Fruit fly (Drosophila melanogaster) whole organism, embryonic: Measurements from ENCODE around the gene ATP8B.

ENCODE experiments used
- Atf-2 ChIP-seq: fragments of 200-800 bp; sonication (Bioruptor generic); optimal IDR thresholded peaks from 2 replicates; lab custom pipeline; 2016; ENCODE audit warnings: missing biosample characterization, missing genetic modification characterization
- CG10543 ChIP-seq: fragments of 200-800 bp; sonication (Bioruptor generic); optimal IDR thresholded peaks from 3 replicates; lab custom pipeline; 2017; ENCODE audit warnings: missing biosample characterization, mild to moderate bottlenecking, missing genetic modification characterization, moderate library complexity
- CG15479 ChIP-seq: fragments of 200-800 bp; sonication (Bioruptor generic); optimal IDR thresholded peaks from 3 replicates; lab custom pipeline; 2019; ENCODE audit warnings: missing biosample characterization, mild to moderate bottlenecking, missing genetic modification characterization, moderate library complexity
- CG17361 ChIP-seq: fragments of 200-800 bp; sonication (Bioruptor generic); IDR thresholded peaks from 3 replicates; pipeline ENCODE4 v1.3.6; 2022; ENCODE audit warnings: missing biosample characterization, missing genetic modification characterization
- CG17802 ChIP-seq: fragments of 200-800 bp; sonication (Bioruptor generic); optimal IDR thresholded peaks from 2 replicates; lab custom pipeline; 2018; ENCODE audit warnings: missing biosample characterization, mild to moderate bottlenecking, missing genetic modification characterization, moderate library complexity
- CG1832 ChIP-seq: fragments of 200-800 bp; sonication (Bioruptor generic); optimal IDR thresholded peaks from 2 replicates; lab custom pipeline; 2017; ENCODE audit warnings: missing biosample characterization, mild to moderate bottlenecking, missing genetic modification characterization, inconsistent platforms
- CG18599 ChIP-seq: fragments of 200-800 bp; sonication (Bioruptor generic); optimal IDR thresholded peaks from 3 replicates; lab custom pipeline; 2017; ENCODE audit warnings: missing biosample characterization, missing genetic modification characterization, mild to moderate bottlenecking, moderate library complexity, missing genetic modification reagents
- CG2199 ChIP-seq: fragments of 200-800 bp; sonication (Bioruptor generic); IDR thresholded peaks from 3 replicates; pipeline ENCODE4 v1.3.6; 2022; ENCODE audit warnings: missing biosample characterization, missing genetic modification characterization
- CG30020 ChIP-seq: fragments of 200-800 bp; optimal IDR thresholded peaks from 2 replicates; lab custom pipeline; 2019; ENCODE audit warnings: missing biosample characterization, mild to moderate bottlenecking, missing genetic modification characterization, moderate library complexity
- CG3065 ChIP-seq: fragments of 200-800 bp; sonication (Bioruptor generic); optimal IDR thresholded peaks from 2 replicates; lab custom pipeline; 2016; ENCODE audit warnings: missing biosample characterization, missing genetic modification characterization
- CG3163 ChIP-seq: fragments of 200-800 bp; sonication (Bioruptor generic); optimal IDR thresholded peaks from 3 replicates; lab custom pipeline; 2016; ENCODE audit warnings: missing biosample characterization, missing genetic modification characterization
- CG3407 ChIP-seq: fragments of 200-800 bp; sonication (Bioruptor generic); optimal IDR thresholded peaks from 2 replicates; lab custom pipeline; 2018; ENCODE audit warnings: missing biosample characterization, mild to moderate bottlenecking, missing genetic modification characterization
- CG34224 ChIP-seq: fragments of 200-800 bp; sonication (Bioruptor generic); IDR thresholded peaks from 3 replicates; pipeline ENCODE4 v1.3.6; 2022; ENCODE audit warnings: missing biosample characterization, missing genetic modification characterization; ENCODE audit not compliant: partially characterized antibody
- CG4404 ChIP-seq: fragments of 200-800 bp; sonication (Bioruptor generic); IDR thresholded peaks from 2 replicates; pipeline ENCODE4 v1.3.6; 2022; ENCODE audit warnings: missing biosample characterization, missing genetic modification characterization
- CG4854 ChIP-seq: fragments of 200-800 bp; sonication (Bioruptor generic); optimal IDR thresholded peaks from 2 replicates; lab custom pipeline; 2016; ENCODE audit warnings: missing biosample characterization, missing genetic modification characterization, inconsistent platforms
- CG6272 ChIP-seq: fragments of 200-800 bp; sonication (Bioruptor generic); IDR thresholded peaks from 2 replicates; pipeline ENCODE4 v1.3.6; 2022; ENCODE audit warnings: missing biosample characterization, missing genetic modification characterization
- CG7372 ChIP-seq: fragments of 200-800 bp; sonication (Bioruptor generic); IDR thresholded peaks from 2 replicates; pipeline ENCODE4 v1.3.6; 2022; ENCODE audit warnings: missing biosample characterization, missing genetic modification characterization
- CG8388 ChIP-seq: fragments of 200-800 bp; sonication (Bioruptor generic); optimal IDR thresholded peaks from 2 replicates; lab custom pipeline; 2019; ENCODE audit warnings: missing biosample characterization, mild to moderate bottlenecking, missing genetic modification characterization, moderate library complexity
- CHES-1-like ChIP-seq: fragments of 200-800 bp; sonication (Bioruptor generic); optimal IDR thresholded peaks from 2 replicates; lab custom pipeline; 2016; ENCODE audit warnings: missing biosample characterization, missing genetic modification characterization
- CTCF ChIP-seq: fragments of 200-800 bp; sonication (Bioruptor generic); optimal IDR thresholded peaks from 2 replicates; lab custom pipeline; 2017; ENCODE audit warnings: missing biosample characterization, mild to moderate bottlenecking, missing genetic modification characterization, moderate library complexity
- Dad ChIP-seq: fragments of 200-800 bp; sonication (Bioruptor generic); optimal IDR thresholded peaks from 3 replicates; lab custom pipeline; 2016; ENCODE audit warnings: missing biosample characterization, missing genetic modification characterization
- Deaf1 ChIP-seq: fragments of 200-800 bp; optimal IDR thresholded peaks from 3 replicates; lab custom pipeline; 2019; ENCODE audit warnings: missing biosample characterization, mild to moderate bottlenecking, missing genetic modification characterization, moderate library complexity
- Doc2 ChIP-seq: fragments of 200-800 bp; sonication (Bioruptor generic); IDR thresholded peaks from 2 replicates; pipeline ENCODE4 v1.3.6; 2022; ENCODE audit warnings: missing biosample characterization, missing genetic modification characterization
- E2f2 ChIP-seq: fragments of 200-800 bp; sonication (Bioruptor generic); IDR thresholded peaks from 2 replicates; pipeline ENCODE4 v1.3.6; 2022; ENCODE audit warnings: missing biosample characterization, missing genetic modification characterization
- HLH54F ChIP-seq: fragments of 200-800 bp; sonication (Bioruptor generic); optimal IDR thresholded peaks from 3 replicates; lab custom pipeline; 2016; ENCODE audit warnings: missing biosample characterization, missing genetic modification characterization
- Hr39 ChIP-seq: fragments of >200 bp; optimal IDR thresholded peaks from 2 replicates; lab custom pipeline; 2017
- Max ChIP-seq: fragments of 200-800 bp; sonication (Bioruptor generic); optimal IDR thresholded peaks from 2 replicates; lab custom pipeline; 2016; ENCODE audit warnings: missing biosample characterization, mild to moderate bottlenecking, missing genetic modification characterization
- Mrtf ChIP-seq: fragments of 200-800 bp; sonication (Bioruptor generic); IDR thresholded peaks from 3 replicates; pipeline ENCODE4 v1.3.6; 2022; ENCODE audit warnings: missing biosample characterization, missing genetic modification characterization
- Nf-YB ChIP-seq: fragments of 200-800 bp; sonication (Bioruptor generic); optimal IDR thresholded peaks from 3 replicates; lab custom pipeline; 2019; ENCODE audit warnings: missing biosample characterization, mild to moderate bottlenecking, missing genetic modification characterization, moderate library complexity
- Sry-δ ChIP-seq: fragments of 200-800 bp; sonication (Bioruptor generic); optimal IDR thresholded peaks from 2 replicates; lab custom pipeline; 2016; ENCODE audit warnings: missing biosample characterization, missing genetic modification characterization
- Tbp ChIP-seq: fragments of >200 bp; optimal IDR thresholded peaks from 2 replicates; lab custom pipeline; 2018; ENCODE audit warnings: missing biosample characterization, missing genetic modification characterization
- Trl ChIP-seq, 3 experiments: fragments of >200 bp in 2 of 3; fragments of 200-800 bp in 1 of 3; sonication (Bioruptor generic) in 1 of 3; optimal IDR thresholded peaks; 2 replicates in 1 of 3; 3 replicates in 2 of 3; lab custom pipeline; 2016 to 2017; ENCODE audit warnings: missing biosample characterization in 1 of 3, missing genetic modification characterization in 1 of 3
- abd-A ChIP-seq: fragments of 200-800 bp; sonication (Bioruptor generic); optimal IDR thresholded peaks from 3 replicates; lab custom pipeline; 2019; ENCODE audit warnings: missing biosample characterization, mild to moderate bottlenecking, missing genetic modification characterization, moderate library complexity
- ara ChIP-seq: fragments of 200-800 bp; sonication (Bioruptor generic); IDR thresholded peaks from 2 replicates; pipeline ENCODE4 v1.3.6; 2022; ENCODE audit warnings: missing biosample characterization, missing genetic modification characterization
- ato ChIP-seq: fragments of 200-800 bp; sonication (Bioruptor generic); IDR thresholded peaks from 2 replicates; pipeline ENCODE4 v1.3.6; 2022; ENCODE audit warnings: missing biosample characterization, missing genetic modification characterization; ENCODE audit not compliant: partially characterized antibody
- croc ChIP-seq: fragments of 200-800 bp; sonication (Bioruptor generic); conservative IDR thresholded peaks from 3 replicates; pipeline ENCODE4 v1.3.6; 2022; ENCODE audit warnings: missing biosample characterization, missing genetic modification characterization
- ems ChIP-seq: fragments of 200-800 bp; sonication (Bioruptor generic); optimal IDR thresholded peaks from 3 replicates; lab custom pipeline; 2016; ENCODE audit warnings: missing biosample characterization, missing genetic modification characterization
- exex ChIP-seq: fragments of 200-800 bp; sonication (Bioruptor generic); optimal IDR thresholded peaks from 4 replicates; lab custom pipeline; 2018; ENCODE audit warnings: missing biosample characterization, mild to moderate bottlenecking, missing genetic modification characterization, moderate library complexity
- gro ChIP-seq: fragments of 200-800 bp; sonication (Bioruptor generic); optimal IDR thresholded peaks from 2 replicates; lab custom pipeline; 2016; ENCODE audit warnings: missing biosample characterization, missing genetic modification characterization
- jumu ChIP-seq: fragments of 200-800 bp; sonication (Bioruptor generic); optimal IDR thresholded peaks from 3 replicates; lab custom pipeline; 2016; ENCODE audit warnings: missing biosample characterization, missing genetic modification characterization
- mirr ChIP-seq: fragments of 200-800 bp; sonication (Bioruptor generic); optimal IDR thresholded peaks from 3 replicates; lab custom pipeline; 2018; ENCODE audit warnings: missing biosample characterization, mild to moderate bottlenecking, missing genetic modification characterization
- nerfin-1 ChIP-seq: fragments of 200-800 bp; sonication (Bioruptor generic); optimal IDR thresholded peaks from 3 replicates; lab custom pipeline; 2019; ENCODE audit warnings: missing biosample characterization, mild to moderate bottlenecking, missing genetic modification characterization, moderate library complexity
- odd ChIP-seq: fragments of 200-800 bp; sonication (Bioruptor generic); optimal IDR thresholded peaks from 2 replicates; lab custom pipeline; 2017; ENCODE audit warnings: missing biosample characterization, mild to moderate bottlenecking, missing genetic modification characterization
- pb ChIP-seq: fragments of 200-800 bp; sonication (Bioruptor generic); optimal IDR thresholded peaks from 3 replicates; lab custom pipeline; 2016; ENCODE audit warnings: missing biosample characterization, missing genetic modification characterization
- prd ChIP-seq, 3 experiments: fragments of >200 bp in 2 of 3; fragments of 200-800 bp in 1 of 3; sonication (Bioruptor generic) in 1 of 3; optimal IDR thresholded peaks in 2 of 3; IDR thresholded peaks in 1 of 3; 2 replicates in 2 of 3; 3 replicates in 1 of 3; pipeline versions ENCODE4 v1.3.6 to Lab custom; 2017 to 2022; ENCODE audit warnings: missing biosample characterization in 1 of 3, missing genetic modification characterization in 1 of 3
- scrt ChIP-seq: fragments of 200-800 bp; sonication (Bioruptor generic); optimal IDR thresholded peaks from 2 replicates; lab custom pipeline; 2018; ENCODE audit warnings: missing biosample characterization, mild to moderate bottlenecking, missing genetic modification characterization, moderate library complexity
- sens-2 ChIP-seq: fragments of 200-800 bp; sonication (Bioruptor generic); IDR thresholded peaks from 2 replicates; pipeline ENCODE4 v1.3.6; 2022; ENCODE audit warnings: missing biosample characterization, missing genetic modification characterization
- shn ChIP-seq: fragments of 200-800 bp; sonication (Bioruptor generic); optimal IDR thresholded peaks from 3 replicates; lab custom pipeline; 2016; ENCODE audit warnings: missing biosample characterization, missing genetic modification characterization
- tin ChIP-seq: fragments of 200-800 bp; sonication (Bioruptor generic); optimal IDR thresholded peaks from 3 replicates; lab custom pipeline; 2016; ENCODE audit warnings: missing biosample characterization, missing genetic modification characterization
- usp ChIP-seq: fragments of >200 bp; optimal IDR thresholded peaks from 2 replicates; lab custom pipeline; 2017; ENCODE audit warnings: missing biosample characterization, missing genetic modification characterization
- z ChIP-seq: fragments of 200-800 bp; sonication (Bioruptor generic); IDR thresholded peaks from 3 replicates; pipeline ENCODE4 v1.3.6; 2022; ENCODE audit warnings: missing biosample characterization, missing genetic modification characterization
- zf30C ChIP-seq: fragments of 200-800 bp; sonication (Bioruptor generic); optimal IDR thresholded peaks from 3 replicates; lab custom pipeline; 2018; ENCODE audit warnings: missing biosample characterization, mild to moderate bottlenecking, missing genetic modification characterization

Gene ATP8B

DNA sequence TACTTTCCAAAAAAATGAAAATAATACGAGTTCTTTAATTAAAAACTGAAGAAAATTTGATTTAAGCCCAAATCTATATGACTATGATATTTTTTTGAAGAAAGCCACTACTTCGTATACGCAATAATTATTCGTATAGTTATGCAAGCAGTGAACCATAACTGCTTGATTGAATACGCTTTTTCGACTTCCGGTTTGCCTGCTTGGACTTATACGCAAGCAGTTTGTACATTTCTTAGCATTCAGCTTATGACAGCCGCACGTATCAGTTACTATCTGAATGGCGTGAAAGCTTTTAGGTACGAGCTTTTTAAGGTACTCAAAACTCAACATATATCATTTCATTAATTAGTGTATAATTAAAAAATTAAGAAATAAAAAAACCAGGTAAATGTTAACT is 30.7 kb upstream of the ATP8B start (continued):
- TF ChIP-seq exex (tag; lab: Kevin White, UChicago) (no peak), tin (GFP tag; lab: Kevin White, UChicago) (peak; percentile 89), CG18599 (GFP tag; lab: Kevin White, UChicago) (peak; percentile 78), Nf-YB (GFP tag; lab: Kevin White, UChicago) (peak; percentile 21), CG4854 (peak; percentile 85), odd (peak; percentile 65), Mrtf (GFP tag; lab: Robert Waterston, UW) (peak; percentile 91), pb (GFP tag; lab: Kevin White, UChicago) (peak; percentile 91), zf30C (GFP tag; lab: Kevin White, UChicago) (no peak), CG7372 (GFP tag; lab: Robert Waterston, UW) (peak; percentile 98), CG34224 (GFP tag; lab: Robert Waterston, UW) (no peak), jumu (GFP tag; lab: Kevin White, UChicago) (peak; percentile 93), Atf-2 (GFP tag; lab: Kevin White, UChicago) (peak; percentile 89), Hr39 (lab: Kevin White, UChicago) (no peak), E2f2 (peak; percentile 57), CG15479 (GFP tag; lab: Kevin White, UChicago) (peak; percentile 24), Doc2 (GFP tag; lab: Robert Waterston, UW) (peak; percentile 89), CG1832 (GFP tag; lab: Kevin White, UChicago) (no peak), CG4404 (GFP tag; lab: Robert Waterston, UW) (peak; percentile 81), ems (GFP tag; lab: Kevin White, UChicago) (peak; percentile 81), Deaf1 (tag; lab: Kevin White, UChicago) (peak; percentile 56), abd-A (tag; lab: Kevin White, UChicago) (peak; percentile 82), ato (GFP tag; lab: Robert Waterston, UW) (no peak; the same call in 1 of the 2 replicates), CG2199 (peak; percentile 98), scrt (GFP tag; lab: Kevin White, UChicago) (peak; percentile 61), CG17802 (tag; lab: Kevin White, UChicago) (peak; percentile 90), nerfin-1 (tag; lab: Kevin White, UChicago) (no peak), sens-2 (peak; percentile 87), CG30020 (tag; lab: Kevin White, UChicago) (no peak), CG3407 (peak; percentile 88), CTCF (peak; percentile 64), Tbp (GFP tag; lab: Kevin White, UChicago) (no peak), ara (GFP tag; lab: Robert Waterston, UW) (peak; percentile 85), CG10543 (peak; percentile 78), shn (peak; percentile 94), gro (GFP tag; lab: Kevin White, UChicago) (no peak), CG8388 (GFP tag; lab: Kevin White, UChicago) (peak; percentile 74), Sry-δ (peak; percentile 59), Max (GFP tag; lab: Kevin White, UChicago) (peak; percentile 78), z (peak; percentile 77), Dad (GFP tag; lab: Kevin White, UChicago) (peak; percentile 88), HLH54F (GFP tag; lab: Kevin White, UChicago) (peak; percentile 88), CHES-1-like (GFP tag; lab: Kevin White, UChicago) (peak; percentile 81), croc (peak; percentile 87), CG17361 (peak; percentile 84), CG3163 (peak; percentile 77), Trl (optimal IDR thresholded peaks at IDR 0.05; lab: Kevin White, UChicago) (no peak), Trl (GFP tag; optimal IDR thresholded peaks at IDR 0.05; lab: Kevin White, UChicago) (peak; percentile 97), usp (GFP tag; lab: Kevin White, UChicago) (no peak), CG3065 (GFP tag; lab: Kevin White, UChicago) (peak; percentile 85), CG6272 (peak; percentile 91), prd (optimal IDR thresholded peaks at IDR 0.05; lab: Kevin White, UChicago) (no peak), prd (GFP tag; IDR thresholded peaks at IDR 0.05; lab: Robert Waterston, UW) (peak; percentile 93), mirr (peak; percentile 88)
